Fruit fly (Drosophila melanogaster) whole organism, embryonic: ENCODE data around the gene CG14995.

ENCODE experiments used
- BEAF-32 ChIP-seq: fragments of 200-800 bp; sonication (Bioruptor generic); optimal IDR thresholded peaks from 3 replicates; lab custom pipeline; 2017; ENCODE audit warnings: missing biosample characterization, missing genetic modification characterization, mild to moderate bottlenecking, moderate library complexity, missing genetic modification reagents
- Bgb ChIP-seq: fragments of 200-800 bp; sonication (Bioruptor generic); IDR thresholded peaks from 2 replicates; pipeline ENCODE4 v1.3.6; 2022; ENCODE audit warnings: missing biosample characterization, missing genetic modification characterization; ENCODE audit not compliant: partially characterized antibody
- CG11456 ChIP-seq: fragments of 200-800 bp; sonication (Bioruptor generic); IDR thresholded peaks from 3 replicates; pipeline ENCODE4 v1.3.6; 2022; ENCODE audit warnings: missing biosample characterization, missing genetic modification characterization
- CG12769 ChIP-seq: fragments of 200-800 bp; sonication (Bioruptor generic); optimal IDR thresholded peaks from 2 replicates; lab custom pipeline; 2019; ENCODE audit warnings: missing biosample characterization, mild to moderate bottlenecking, missing genetic modification characterization, moderate library complexity
- CG13123 ChIP-seq: fragments of 200-800 bp; sonication (Bioruptor generic); optimal IDR thresholded peaks from 2 replicates; lab custom pipeline; 2016; ENCODE audit warnings: missing biosample characterization, missing genetic modification characterization
- CG13894 ChIP-seq: fragments of 200-800 bp; sonication (Bioruptor generic); optimal IDR thresholded peaks from 3 replicates; lab custom pipeline; 2018; ENCODE audit warnings: missing biosample characterization, mild to moderate bottlenecking, missing genetic modification characterization, moderate library complexity
- CG14965 ChIP-seq: fragments of 200-800 bp; sonication (Bioruptor generic); optimal IDR thresholded peaks from 2 replicates; lab custom pipeline; 2016; ENCODE audit warnings: missing biosample characterization, missing genetic modification characterization, borderline replicate concordance
- CG16813 ChIP-seq: fragments of 200-800 bp; sonication (Bioruptor generic); IDR thresholded peaks from 3 replicates; pipeline ENCODE4 v1.3.6; 2022; ENCODE audit warnings: missing biosample characterization, missing genetic modification characterization; ENCODE audit not compliant: partially characterized antibody
- CG18476 ChIP-seq: fragments of 200-800 bp; sonication (Bioruptor generic); optimal IDR thresholded peaks from 2 replicates; lab custom pipeline; 2016; ENCODE audit warnings: missing biosample characterization, mild to moderate bottlenecking, missing genetic modification characterization
- CG3995 ChIP-seq: fragments of 200-800 bp; sonication (Bioruptor generic); optimal IDR thresholded peaks from 3 replicates; lab custom pipeline; 2016; ENCODE audit warnings: missing biosample characterization, missing genetic modification characterization
- CG4360 ChIP-seq: fragments of 200-800 bp; sonication (Bioruptor generic); IDR thresholded peaks from 2 replicates; pipeline ENCODE4 v1.3.6; 2022; ENCODE audit warnings: missing biosample characterization, missing genetic modification characterization
- CG4424 ChIP-seq: fragments of 200-800 bp; sonication (Bioruptor generic); optimal IDR thresholded peaks from 3 replicates; lab custom pipeline; 2016; ENCODE audit warnings: missing biosample characterization, missing genetic modification characterization
- CG4707 ChIP-seq: fragments of 200-800 bp; sonication (Bioruptor generic); optimal IDR thresholded peaks from 2 replicates; lab custom pipeline; 2018; ENCODE audit warnings: missing biosample characterization, mild to moderate bottlenecking, missing genetic modification characterization, moderate library complexity
- CG5953 ChIP-seq: fragments of 200-800 bp; sonication (Bioruptor generic); IDR thresholded peaks from 2 replicates; pipeline ENCODE4 v1.3.6; 2022; ENCODE audit warnings: missing biosample characterization, missing genetic modification characterization
- CG6813 ChIP-seq: fragments of 200-800 bp; sonication (Bioruptor generic); optimal IDR thresholded peaks from 2 replicates; lab custom pipeline; 2017; ENCODE audit warnings: missing biosample characterization, missing genetic modification characterization, mild to moderate bottlenecking, moderate library complexity, missing genetic modification reagents
- CoRest ChIP-seq: fragments of 200-800 bp; sonication (Bioruptor generic); optimal IDR thresholded peaks from 3 replicates; lab custom pipeline; 2018; ENCODE audit warnings: missing biosample characterization, mild to moderate bottlenecking, missing genetic modification characterization, moderate library complexity
- E2f1 ChIP-seq: fragments of 200-800 bp; sonication (Bioruptor generic); IDR thresholded peaks from 2 replicates; pipeline ENCODE4 v1.3.6; 2022; ENCODE audit warnings: missing biosample characterization, missing genetic modification characterization
- HLH3B ChIP-seq: fragments of 200-800 bp; sonication (Bioruptor generic); IDR thresholded peaks from 2 replicates; pipeline ENCODE4 v1.3.6; 2022; ENCODE audit warnings: missing biosample characterization, missing genetic modification characterization
- HLHmδ ChIP-seq: fragments of 200-800 bp; sonication (Bioruptor generic); optimal IDR thresholded peaks from 2 replicates; lab custom pipeline; 2018; ENCODE audit warnings: missing biosample characterization, mild to moderate bottlenecking, missing genetic modification characterization, moderate library complexity
- Hey ChIP-seq: fragments of 200-800 bp; sonication (Bioruptor generic); optimal IDR thresholded peaks from 3 replicates; lab custom pipeline; 2018; ENCODE audit warnings: missing biosample characterization, mild to moderate bottlenecking, missing genetic modification characterization
- MESR4 ChIP-seq: fragments of 200-800 bp; sonication (Bioruptor generic); optimal IDR thresholded peaks from 2 replicates; lab custom pipeline; 2018; ENCODE audit warnings: missing biosample characterization, mild to moderate bottlenecking, missing genetic modification characterization, moderate library complexity
- Opbp ChIP-seq: fragments of 200-800 bp; sonication (Bioruptor generic); IDR thresholded peaks from 3 replicates; pipeline ENCODE4 v1.3.6; 2022; ENCODE audit warnings: missing biosample characterization, missing genetic modification characterization; ENCODE audit not compliant: partially characterized antibody
- Rfx ChIP-seq: fragments of 200-800 bp; sonication (Bioruptor generic); IDR thresholded peaks from 2 replicates; pipeline ENCODE4 v1.3.6; 2022; ENCODE audit warnings: missing biosample characterization, missing genetic modification characterization
- Side ChIP-seq: fragments of 200-800 bp; sonication (Bioruptor generic); optimal IDR thresholded peaks from 2 replicates; lab custom pipeline; 2016; ENCODE audit warnings: missing biosample characterization, missing genetic modification characterization
- Sox100B ChIP-seq: fragments of 200-800 bp; sonication (Bioruptor generic); optimal IDR thresholded peaks from 3 replicates; lab custom pipeline; 2018; ENCODE audit warnings: missing biosample characterization, mild to moderate bottlenecking, missing genetic modification characterization
- ap ChIP-seq: fragments of 200-800 bp; sonication (Bioruptor generic); IDR thresholded peaks from 2 replicates; pipeline ENCODE4 v1.3.6; 2022; ENCODE audit warnings: missing biosample characterization, missing genetic modification characterization
- cas ChIP-seq: fragments of 200-800 bp; sonication (Bioruptor generic); IDR thresholded peaks from 2 replicates; pipeline ENCODE4 v1.3.6; 2022; ENCODE audit warnings: missing biosample characterization, missing genetic modification characterization
- cato ChIP-seq: fragments of 200-800 bp; sonication (Bioruptor generic); optimal IDR thresholded peaks from 2 replicates; lab custom pipeline; 2016; ENCODE audit warnings: missing biosample characterization, missing genetic modification characterization, borderline replicate concordance
- croc ChIP-seq: fragments of 200-800 bp; sonication (Bioruptor generic); conservative IDR thresholded peaks from 3 replicates; pipeline ENCODE4 v1.3.6; 2022; ENCODE audit warnings: missing biosample characterization, missing genetic modification characterization
- crp ChIP-seq, 2 experiments: fragments of 200-800 bp; sonication (Bioruptor generic); optimal IDR thresholded peaks; 2 replicates in 1 of 2; 3 replicates in 1 of 2; lab custom pipeline; 2017; ENCODE audit warnings: missing biosample characterization in 2 of 2, missing genetic modification characterization in 2 of 2, mild to moderate bottlenecking in 1 of 2, moderate library complexity in 1 of 2
- cwo ChIP-seq: fragments of 200-800 bp; sonication (Bioruptor generic); optimal IDR thresholded peaks from 3 replicates; lab custom pipeline; 2017; ENCODE audit warnings: missing biosample characterization, missing genetic modification characterization, mild to moderate bottlenecking, moderate library complexity, missing genetic modification reagents
- dm ChIP-seq: fragments of 200-800 bp; sonication (Bioruptor generic); optimal IDR thresholded peaks from 3 replicates; lab custom pipeline; 2016; ENCODE audit warnings: missing biosample characterization, missing genetic modification characterization
- emc ChIP-seq: fragments of 200-800 bp; sonication (Bioruptor generic); optimal IDR thresholded peaks from 2 replicates; lab custom pipeline; 2016; ENCODE audit warnings: missing biosample characterization, missing genetic modification characterization
- fu2 ChIP-seq: fragments of 200-800 bp; sonication (Bioruptor generic); optimal IDR thresholded peaks from 2 replicates; lab custom pipeline; 2016; ENCODE audit warnings: missing biosample characterization, missing genetic modification characterization
- h ChIP-seq: fragments of >200 bp; optimal IDR thresholded peaks from 2 replicates; lab custom pipeline; 2017
- insv ChIP-seq, 2 experiments: fragments of 200-800 bp; sonication (Bioruptor generic); optimal IDR thresholded peaks; 3 replicates each; lab custom pipeline; 2016 to 2018; ENCODE audit warnings: missing biosample characterization in 2 of 2, missing genetic modification characterization in 2 of 2
- inv ChIP-seq: fragments of 200-800 bp; sonication (Bioruptor generic); IDR thresholded peaks from 2 replicates; pipeline ENCODE4 v1.3.6; 2022; ENCODE audit warnings: missing biosample characterization, missing genetic modification characterization; ENCODE audit not compliant: partially characterized antibody
- klu ChIP-seq: fragments of 200-800 bp; sonication (Bioruptor generic); IDR thresholded peaks from 2 replicates; pipeline ENCODE4 v1.3.6; 2022; ENCODE audit warnings: missing biosample characterization, missing genetic modification characterization
- kni ChIP-seq: fragments of 200-800 bp; sonication (Bioruptor generic); optimal IDR thresholded peaks from 3 replicates; lab custom pipeline; 2017; ENCODE audit warnings: mild to moderate bottlenecking, missing biosample characterization, missing genetic modification reagents, missing genetic modification characterization
- knrl ChIP-seq: fragments of 200-800 bp; sonication (Bioruptor generic); IDR thresholded peaks from 3 replicates; pipeline ENCODE4 v1.3.6; 2022; ENCODE audit warnings: missing biosample characterization, missing genetic modification characterization; ENCODE audit not compliant: partially characterized antibody
- mam ChIP-seq: fragments of 200-800 bp; sonication (Bioruptor generic); optimal IDR thresholded peaks from 3 replicates; lab custom pipeline; 2016; ENCODE audit warnings: missing biosample characterization, missing genetic modification characterization
- p53 ChIP-seq: fragments of 200-800 bp; sonication (Bioruptor generic); optimal IDR thresholded peaks from 2 replicates; lab custom pipeline; 2016; ENCODE audit warnings: missing biosample characterization, missing genetic modification characterization
- psq ChIP-seq: fragments of 200-800 bp; sonication (Bioruptor generic); optimal IDR thresholded peaks from 2 replicates; lab custom pipeline; 2017; ENCODE audit warnings: missing biosample characterization, missing genetic modification characterization
- sc ChIP-seq, 3 experiments: fragments of >200 bp in 2 of 3; fragments of 200-800 bp in 1 of 3; sonication (Bioruptor generic) in 1 of 3; optimal IDR thresholded peaks; 2 replicates in 2 of 3; 3 replicates in 1 of 3; lab custom pipeline; 2017; ENCODE audit warnings: mild to moderate bottlenecking in 1 of 3, missing biosample characterization in 1 of 3, missing genetic modification characterization in 1 of 3, missing genetic modification reagents in 1 of 3
- sob ChIP-seq: fragments of 200-800 bp; sonication (Bioruptor generic); IDR thresholded peaks from 2 replicates; pipeline ENCODE4 v1.3.6; 2022; ENCODE audit warnings: missing biosample characterization, missing genetic modification characterization
- tgo ChIP-seq: fragments of 200-800 bp; sonication (Bioruptor generic); IDR thresholded peaks from 3 replicates; pipeline ENCODE4 v1.3.6; 2022; ENCODE audit warnings: missing biosample characterization, missing genetic modification characterization
- toy ChIP-seq: fragments of 200-800 bp; sonication (Bioruptor generic); IDR thresholded peaks from 2 replicates; pipeline ENCODE4 v1.3.6; 2022; ENCODE audit warnings: missing biosample characterization, missing genetic modification characterization
- tx ChIP-seq: fragments of 200-800 bp; sonication (Bioruptor generic); optimal IDR thresholded peaks from 2 replicates; lab custom pipeline; 2016; ENCODE audit warnings: missing biosample characterization, missing genetic modification characterization
- vvl ChIP-seq: fragments of 200-800 bp; sonication (Bioruptor generic); IDR thresholded peaks from 2 replicates; pipeline ENCODE4 v1.3.6; 2022; ENCODE audit warnings: missing biosample characterization, missing genetic modification characterization

CG14995 gene

dm6 chr3L:4148406-4148975, 45.4 kb upstream of the CG14995 start, which contains the start of gene CG1299 (continued):
- TF ChIP-seq CoRest (no peak), kni (GFP tag; lab: Kevin White, UChicago) (no peak), CG3995 (GFP tag; lab: Kevin White, UChicago) (peak; percentile 28), Bgb (GFP tag; lab: Robert Waterston, UW) (no peak), Side (GFP tag; lab: Kevin White, UChicago) (no peak), CG18476 (GFP tag; lab: Kevin White, UChicago) (no peak), croc (GFP tag; lab: Robert Waterston, UW) (no peak), CG4707 (GFP tag; lab: Kevin White, UChicago) (no peak), tgo (no peak), CG13123 (GFP tag; lab: Kevin White, UChicago) (no peak), p53 (GFP tag; lab: Kevin White, UChicago) (no peak), crp (GFP tag; optimal IDR thresholded peaks at IDR 0.05; lab: Kevin White, UChicago) (no peak), dm (no peak), knrl (no peak), insv (GFP tag; optimal IDR thresholded peaks at IDR 0.05; lab: Kevin White, UChicago) (no peak), Hey (tag; lab: Kevin White, UChicago) (no peak), fu2 (GFP tag; lab: Kevin White, UChicago) (no peak), cas (GFP tag; lab: Robert Waterston, UW) (no peak), CG12769 (tag; lab: Kevin White, UChicago) (peak; percentile 67), inv (GFP tag; lab: Robert Waterston, UW) (no peak), klu (GFP tag; lab: Robert Waterston, UW) (no peak), vvl (GFP tag; lab: Robert Waterston, UW) (0 out of 2 replicates have a peak, but pooled peaks have one; percentile 21), tx (GFP tag; lab: Kevin White, UChicago) (no peak), sob (GFP tag; lab: Robert Waterston, UW) (no peak), MESR4 (GFP tag; lab: Kevin White, UChicago) (no peak), CG5953 (GFP tag; lab: Robert Waterston, UW) (no peak), toy (GFP tag; lab: Robert Waterston, UW) (no peak), psq (GFP tag; lab: Kevin White, UChicago) (no peak), h (lab: Kevin White, UChicago) (no peak), mam (GFP tag; lab: Kevin White, UChicago) (no peak), HLHmδ (GFP tag; lab: Kevin White, UChicago) (no peak), emc (GFP tag; lab: Kevin White, UChicago) (no peak), CG16813 (GFP tag; lab: Robert Waterston, UW) (no peak), Rfx (GFP tag; lab: Robert Waterston, UW) (peak; percentile 36; the same call in 1 of the 2 replicates), ap (GFP tag; lab: Robert Waterston, UW) (no peak), sc (optimal IDR thresholded peaks at IDR 0.05; lab: Kevin White, UChicago) (no peak), sc (GFP tag; optimal IDR thresholded peaks at IDR 0.05; lab: Kevin White, UChicago) (no peak), cwo (GFP tag; lab: Kevin White, UChicago) (no peak), BEAF-32 (GFP tag; lab: Kevin White, UChicago) (no peak), cato (no peak), E2f1 (GFP tag; lab: Robert Waterston, UW) (no peak), CG14965 (GFP tag; lab: Kevin White, UChicago) (no peak), Opbp (GFP tag; lab: Robert Waterston, UW) (no peak), Sox100B (GFP tag; lab: Kevin White, UChicago) (no peak), CG6813 (GFP tag; lab: Kevin White, UChicago) (no peak), CG4360 (GFP tag; lab: Robert Waterston, UW) (no peak), HLH3B (GFP tag; lab: Robert Waterston, UW) (no peak), CG11456 (GFP tag; lab: Robert Waterston, UW) (0 out of 3 replicates have a peak, but pooled peaks have one; percentile 41), CG4424 (no peak), CG13894 (tag; lab: Kevin White, UChicago) (peak; percentile 50)
- TF ChIP-seq, all 482 proteins: peak for 17
